Worm (Caenorhabditis elegans) whole organism, L4/young adult: ENCODE data around the gene algn-11.

Experiments
- W03F9.2 ChIP-seq: fragments of 150-350 bp; optimal IDR thresholded peaks from 2 replicates; lab custom pipeline; 2014; ENCODE audit warnings: missing biosample characterization, missing genetic modification characterization
- dao-5 ChIP-seq: sonication (generic microtip); optimal IDR thresholded peaks from 2 replicates; lab custom pipeline; 2016; ENCODE audit warnings: missing genotype, missing genetic modification characterization, moderate library complexity, missing compliant biosample characterization
- him-1 ChIP-seq: sonication (generic microtip); optimal IDR thresholded peaks from 2 replicates; lab custom pipeline; 2016; ENCODE audit warnings: missing genotype, missing genetic modification reagents, missing genetic modification characterization, missing compliant biosample characterization

Gene algn-11

DNA sequence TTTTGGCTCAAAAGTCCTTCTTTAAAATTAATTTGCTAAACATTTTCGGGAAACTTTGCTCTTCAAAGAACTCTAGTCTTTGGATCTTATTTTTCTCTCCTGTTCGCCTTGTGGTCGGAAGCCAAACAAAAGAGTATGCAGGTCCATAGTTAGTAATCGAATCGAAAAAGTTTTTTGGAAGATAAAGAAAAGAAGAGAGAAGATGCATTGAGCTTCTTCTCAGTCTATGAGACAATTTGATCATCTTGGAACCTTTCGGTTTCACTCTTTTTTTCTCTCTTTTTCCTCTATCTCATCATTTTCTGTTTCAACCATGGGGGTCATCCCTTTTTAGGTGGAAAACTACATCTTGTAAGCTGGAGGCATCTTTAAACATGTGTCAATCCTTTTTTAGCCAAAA lies 36.7 kb downstream of the algn-11 start:
- TF ChIP-seq W03F9.2 (tag; lab: Kevin White, UChicago) (no peak), dao-5 (tag; lab: Kevin White, UChicago) (no peak), him-1 (tag; lab: Kevin White, UChicago) (no peak)

DNA sequence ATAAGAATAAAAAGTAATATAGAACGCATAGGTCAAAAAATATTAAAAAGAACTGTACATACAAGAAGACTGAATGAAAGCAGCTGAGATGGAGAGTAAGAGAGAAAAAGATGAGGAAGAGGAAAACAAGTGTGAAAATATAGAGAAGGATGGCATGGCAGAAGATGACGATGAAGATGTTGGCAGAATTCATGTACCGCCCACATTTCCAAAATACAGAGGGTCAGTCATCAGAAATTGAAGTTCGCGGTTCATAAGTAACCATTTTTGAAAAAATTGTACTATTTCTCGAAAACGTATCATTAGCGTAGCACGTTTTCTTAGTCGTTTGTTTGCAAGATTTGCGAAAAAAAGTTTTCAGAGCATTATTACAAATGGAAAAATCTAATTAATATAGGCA lies 42.6 kb downstream of the algn-11 start, which contains the start of gene zmp-6:
TSS of gene zmp-6 (minus strand) at position 101 of the 400 bp plus-strand sequence.
- no peak for TF ChIP-seq W03F9.2 (tag; lab: Kevin White, UChicago)
- TF ChIP-seq him-1 (tag; lab: Kevin White, UChicago): no peak
- no peak for TF ChIP-seq dao-5 (tag; lab: Kevin White, UChicago)

DNA sequence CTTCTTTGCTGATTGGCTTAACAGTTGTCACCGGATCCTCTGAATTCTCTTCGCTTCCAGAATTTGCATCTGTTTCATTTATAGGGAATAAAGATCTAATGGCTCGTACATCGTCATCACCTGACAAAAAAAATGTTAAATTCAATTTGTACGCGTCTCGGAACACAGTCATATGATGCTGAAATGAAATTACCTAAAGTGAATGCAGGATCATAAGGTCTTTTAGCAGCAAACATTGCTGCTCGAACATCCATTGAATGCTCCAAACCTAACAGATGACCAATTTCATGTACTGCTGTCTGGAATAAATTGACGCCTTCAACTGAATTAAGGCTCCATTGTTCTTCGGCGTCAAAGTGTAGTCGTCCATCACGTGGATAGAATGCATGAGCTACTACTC lies 44.0 kb downstream of the algn-11 start:
- TF ChIP-seq dao-5 (tag; lab: Kevin White, UChicago) (no peak), him-1 (tag; lab: Kevin White, UChicago) (no peak), W03F9.2 (tag; lab: Kevin White, UChicago) (no peak)

DNA sequence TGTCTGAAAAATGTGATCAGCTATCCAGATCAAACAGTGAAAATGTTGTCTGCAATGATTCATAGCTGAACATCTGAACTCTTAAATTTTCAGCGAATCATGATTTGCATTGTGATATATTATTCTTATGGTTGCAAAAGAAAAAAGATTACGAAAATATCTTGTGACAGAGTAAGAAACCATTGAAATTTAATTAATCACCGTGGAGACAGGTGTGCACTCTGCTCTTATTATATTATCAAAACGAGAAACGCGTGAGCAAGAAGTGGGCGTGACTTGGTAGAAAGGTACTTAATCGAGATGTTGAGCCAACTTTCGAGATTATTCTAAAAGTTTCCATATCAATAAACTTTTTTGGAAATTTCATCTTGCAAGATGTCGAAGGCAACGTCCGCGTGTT lies 47.4 kb downstream of the algn-11 start, which contains the start of gene osm-10:
TSS of gene osm-10 (plus strand) at position 293 of the 400 bp plus-strand sequence.
- TF ChIP-seq dao-5 (tag; lab: Kevin White, UChicago) (no peak), W03F9.2 (tag; lab: Kevin White, UChicago) (no peak), him-1 (tag; lab: Kevin White, UChicago) (no peak)

DNA sequence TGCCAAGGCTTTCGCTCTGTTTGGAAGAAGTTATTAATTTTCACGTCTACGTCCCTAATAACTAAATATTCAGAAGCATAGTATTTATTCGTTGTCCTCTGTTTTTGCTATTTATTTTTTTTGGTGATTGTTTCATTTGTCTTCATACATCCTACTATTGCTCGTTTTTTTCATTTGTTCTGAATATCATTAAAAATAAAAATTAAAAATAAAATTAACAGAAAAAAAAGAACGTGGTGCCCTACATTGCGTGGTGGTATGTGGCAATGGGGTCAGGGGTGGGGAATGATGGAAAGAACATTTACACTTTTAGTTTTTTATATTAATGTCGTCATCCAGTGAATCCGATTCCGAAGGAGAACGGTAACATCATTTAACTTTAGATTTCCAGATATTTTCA lies 49.3 kb downstream of the algn-11 start, which contains the start of gene ztf-31:
TSS of gene ztf-31 (plus strand) at position 301 of the 400 bp plus-strand sequence.
- TF ChIP-seq W03F9.2 (tag; lab: Kevin White, UChicago): no peak
- TF ChIP-seq him-1 (tag; lab: Kevin White, UChicago): no peak
- no peak for TF ChIP-seq dao-5 (tag; lab: Kevin White, UChicago)

DNA sequence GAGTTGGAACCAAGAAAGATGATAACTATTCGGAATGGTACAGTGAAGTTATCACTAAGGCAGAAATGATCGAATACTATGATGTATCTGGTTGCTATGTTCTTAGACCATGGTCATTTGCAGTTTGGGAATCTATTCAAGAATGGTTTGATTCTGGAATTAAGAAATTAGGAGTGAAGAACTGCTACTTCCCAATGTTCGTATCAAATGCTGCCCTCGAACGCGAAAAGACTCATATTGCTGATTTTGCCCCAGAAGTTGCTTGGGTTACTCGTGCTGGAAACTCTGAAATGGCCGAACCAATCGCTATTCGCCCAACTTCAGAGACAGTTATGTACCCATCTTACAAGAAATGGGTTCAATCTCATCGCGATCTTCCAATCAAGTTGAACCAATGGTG lies 50.9 kb downstream of the algn-11 start:
- TF ChIP-seq dao-5 (tag; lab: Kevin White, UChicago): no peak
- TF ChIP-seq W03F9.2 (tag; lab: Kevin White, UChicago): no peak
- no peak for TF ChIP-seq him-1 (tag; lab: Kevin White, UChicago)

DNA sequence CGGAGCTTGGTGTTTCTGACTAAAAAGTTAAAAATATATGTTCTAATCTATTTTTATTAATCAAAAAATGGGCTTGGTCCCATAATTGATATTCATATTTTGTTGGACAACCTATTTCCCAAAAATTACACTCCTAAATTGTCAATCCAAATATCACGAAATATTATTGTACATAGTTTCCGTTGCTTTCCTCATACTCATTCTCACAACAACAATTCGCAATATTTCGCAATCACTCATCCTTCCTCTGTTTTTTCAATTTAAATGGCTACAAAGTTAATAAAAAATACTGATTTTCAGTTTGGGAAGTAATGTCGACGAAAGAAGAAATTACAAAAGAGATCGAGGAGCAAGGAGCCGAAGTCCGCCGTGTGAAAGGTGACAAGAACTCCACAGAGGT lies 51.6 kb downstream of the algn-11 start, which contains the start of gene pars-1:
TSS of gene pars-1 (plus strand) at position 301 of the 400 bp plus-strand sequence.
- no peak for TF ChIP-seq W03F9.2 (tag; lab: Kevin White, UChicago)
- TF ChIP-seq him-1 (tag; lab: Kevin White, UChicago): no peak
- TF ChIP-seq dao-5 (tag; lab: Kevin White, UChicago): no peak
